Worm (Caenorhabditis elegans) whole organism, late embryonic: ENCODE results near the gene rsd-3.

Source experiments
- ama-1 ChIP-seq: fragments of 150-350 bp; optimal IDR thresholded peaks from 2 replicates; lab custom pipeline; 2014
- ceh-31 ChIP-seq: sonication (generic microtip); optimal IDR thresholded peaks from 2 replicates; lab custom pipeline; 2016; ENCODE audit warnings: missing genetic modification characterization, missing compliant biosample characterization
- ceh-34 ChIP-seq: sonication (generic microtip); optimal IDR thresholded peaks from 2 replicates; lab custom pipeline; 2016; ENCODE audit warnings: mild to moderate bottlenecking, missing genetic modification characterization, missing compliant biosample characterization
- dve-1 ChIP-seq: sonication (generic microtip); optimal IDR thresholded peaks from 2 replicates; lab custom pipeline; 2017; ENCODE audit warnings: antibody characterized with exemption, mild to moderate bottlenecking, missing genetic modification characterization, missing compliant biosample characterization
- fkh-10 ChIP-seq: fragments of 150-350 bp; optimal IDR thresholded peaks from 2 replicates; lab custom pipeline; 2014; ENCODE audit warnings: missing biosample characterization, missing genetic modification reagents, missing genetic modification characterization
- lin-11 ChIP-seq: fragments of 200-800 bp; sonication (Bioruptor generic); optimal IDR thresholded peaks from 2 replicates; lab custom pipeline; 2018; ENCODE audit warnings: mild to moderate bottlenecking, missing genetic modification characterization, missing compliant biosample characterization
- npax-4 ChIP-seq: sonication (generic microtip); optimal IDR thresholded peaks from 2 replicates; lab custom pipeline; 2016; ENCODE audit warnings: missing genetic modification characterization, missing compliant biosample characterization
- pat-9 ChIP-seq: fragments of 200-800 bp; sonication (Bioruptor generic); optimal IDR thresholded peaks from 2 replicates; lab custom pipeline; 2018; ENCODE audit warnings: mild to moderate bottlenecking, missing genetic modification characterization, moderate library complexity, missing compliant biosample characterization
- pha-4 ChIP-seq: fragments of 150-350 bp; optimal IDR thresholded peaks from 2 replicates; lab custom pipeline; 2018; ENCODE audit warnings: missing biosample characterization, missing genetic modification reagents, missing genetic modification characterization
- sox-4 ChIP-seq: sonication (generic microtip); optimal IDR thresholded peaks from 2 replicates; lab custom pipeline; 2017; ENCODE audit warnings: mild to moderate bottlenecking, missing genetic modification characterization, inconsistent platforms, missing compliant biosample characterization
- tbx-2 ChIP-seq: sonication (generic microtip); optimal IDR thresholded peaks from 2 replicates; lab custom pipeline; 2016; ENCODE audit warnings: missing genetic modification characterization, missing compliant biosample characterization
- unc-3 ChIP-seq, 2 experiments: fragments of 200-800 bp in 1 of 2; sonication (Bioruptor generic) in 1 of 2; sonication (generic microtip) in 1 of 2; conservative IDR thresholded peaks in 1 of 2; optimal IDR thresholded peaks in 1 of 2; 2 replicates each; pipeline versions ENCODE4 v1.3.6 to Lab custom; 2016 to 2022; ENCODE audit warnings: missing compliant biosample characterization in 2 of 2, missing genetic modification characterization in 2 of 2, missing genetic modification reagents in 1 of 2
- unc-86 ChIP-seq: sonication (generic microtip); optimal IDR thresholded peaks from 2 replicates; lab custom pipeline; 2016; ENCODE audit warnings: missing genetic modification characterization, missing compliant biosample characterization

- TF ChIP-seq pat-9 (tag; lab: Kevin White, UChicago) (no peak), pha-4 (tag; lab: Kevin White, UChicago) (no peak), ceh-34 (tag; lab: Kevin White, UChicago) (no peak), fkh-10 (GFP tag; lab: Kevin White, UChicago) (no peak), ama-1 (lab: Kevin White, UChicago) (no peak), unc-86 (tag; lab: Kevin White, UChicago) (no peak), npax-4 (tag; lab: Kevin White, UChicago) (no peak), dve-1 (tag; lab: Kevin White, UChicago) (no peak), sox-4 (tag; lab: Kevin White, UChicago) (no peak), lin-11 (tag; lab: Kevin White, UChicago) (no peak), ceh-31 (tag; lab: Kevin White, UChicago) (no peak), tbx-2 (tag; lab: Kevin White, UChicago) (no peak), unc-3 (GFP tag; conservative IDR thresholded peaks at IDR 0.05; lab: Robert Waterston, UW) (no peak), unc-3 (tag; optimal IDR thresholded peaks at IDR 0.05; lab: Kevin White, UChicago) (no peak)
Measured at ce11 chrX:11804057-11804456, 5.8 kb downstream of the rsd-3 start, which contains the start of gene C34E11.4.
